Worm (Caenorhabditis elegans) whole organism, L2 larva: Measurements from ENCODE around the gene C18H9.6.

Source experiments
- ama-1 ChIP-seq: fragments of 150-350 bp; optimal IDR thresholded peaks from 2 replicates; lab custom pipeline; 2018; ENCODE audit warnings: inconsistent platforms
- elt-3 ChIP-seq: sonication (generic microtip); optimal IDR thresholded peaks from 2 replicates; lab custom pipeline; 2017; ENCODE audit warnings: missing biosample characterization, missing genetic modification characterization
- lin-11 ChIP-seq: fragments of 150-350 bp; sonication (generic microtip); optimal IDR thresholded peaks from 2 replicates; lab custom pipeline; 2014; ENCODE audit warnings: missing biosample characterization, missing genetic modification characterization, inconsistent platforms, mixed read lengths
- unc-62 ChIP-seq: fragments of 150-350 bp; optimal IDR thresholded peaks from 2 replicates; lab custom pipeline; 2014; ENCODE audit warnings: missing biosample characterization, missing genetic modification reagents, missing genetic modification characterization

ce11 chrII:6733718-6734117 is 32.3 kb upstream of the C18H9.6 start, which contains the start of gene T14B4.9:
- no peak for TF ChIP-seq unc-62 (GFP tag; lab: Kevin White, UChicago)
- TF ChIP-seq lin-11 (tag; lab: Kevin White, UChicago) = no peak
- TF ChIP-seq elt-3 (tag; lab: Kevin White, UChicago) = no peak
- no peak for TF ChIP-seq ama-1 (lab: Kevin White, UChicago)
